Worm (Caenorhabditis elegans) whole organism, L1 larva: ENCODE measurements around the gene rps-2.
A peak's percentile ranks its signal among the peaks of the same experiment; 100 is the strongest.

Experiments used
- C04F5.9 ChIP-seq: sonication (generic microtip); optimal IDR thresholded peaks from 2 replicates; lab custom pipeline; 2016; ENCODE audit warnings: missing genetic modification characterization, missing compliant biosample characterization
- C16A3.4 ChIP-seq: fragments of 150-350 bp; optimal IDR thresholded peaks from 2 replicates; lab custom pipeline; 2014; ENCODE audit warnings: missing biosample characterization, missing genetic modification characterization
- C34B4.2 ChIP-seq: sonication (generic microtip); optimal IDR thresholded peaks from 2 replicates; lab custom pipeline; 2017; ENCODE audit warnings: mild to moderate bottlenecking, missing genetic modification characterization, missing compliant biosample characterization
- F16B12.6 ChIP-seq: fragments of 150-350 bp; optimal IDR thresholded peaks from 2 replicates; lab custom pipeline; 2014; ENCODE audit warnings: missing biosample characterization, missing genetic modification characterization
- alr-1 ChIP-seq: fragments of 200-800 bp; sonication (Bioruptor generic); optimal IDR thresholded peaks from 2 replicates; lab custom pipeline; 2018; ENCODE audit warnings: borderline replicate concordance, mild to moderate bottlenecking, missing genetic modification characterization, missing compliant biosample characterization
- aly-2 ChIP-seq: fragments of 150-350 bp; optimal IDR thresholded peaks from 2 replicates; lab custom pipeline; 2014; ENCODE audit warnings: missing biosample characterization, missing genetic modification characterization
- ama-1 ChIP-seq: fragments of 150-350 bp; optimal IDR thresholded peaks from 2 replicates; lab custom pipeline; 2014
- ceh-63 ChIP-seq: fragments of 200-800 bp; sonication (Bioruptor generic); optimal IDR thresholded peaks from 2 replicates; lab custom pipeline; 2018; ENCODE audit warnings: mild to moderate bottlenecking, missing genetic modification characterization, missing compliant biosample characterization
- ceh-8 ChIP-seq: fragments of 200-800 bp; sonication (Bioruptor generic); optimal IDR thresholded peaks from 2 replicates; lab custom pipeline; 2018; ENCODE audit warnings: mild to moderate bottlenecking, missing genetic modification characterization, moderate library complexity, missing compliant biosample characterization
- ceh-82 ChIP-seq, 3 experiments: fragments of 150-350 bp in 1 of 3; sonication (generic microtip) in 2 of 3; optimal IDR thresholded peaks; 2 replicates each; lab custom pipeline; 2014 to 2017; ENCODE audit warnings: missing biosample characterization in 3 of 3, missing genetic modification characterization in 3 of 3
- ceh-88 ChIP-seq: fragments of 200-800 bp; sonication (Bioruptor generic); IDR thresholded peaks from 2 replicates; pipeline ENCODE4 v1.3.6; 2022; ENCODE audit warnings: missing genetic modification characterization, missing compliant biosample characterization
- ceh-90 ChIP-seq: sonication (generic microtip); optimal IDR thresholded peaks from 2 replicates; lab custom pipeline; 2016; ENCODE audit warnings: missing genetic modification characterization, missing compliant biosample characterization
- efl-1 ChIP-seq, 4 experiments: fragments of 150-350 bp; optimal IDR thresholded peaks in 3 of 4; peaks in 1 of 4; 1 replicate in 1 of 4; 2 replicates in 3 of 4; lab custom pipeline; 2014; ENCODE audit warnings: missing biosample characterization in 2 of 4, missing genetic modification characterization in 2 of 4, missing genetic modification reagents in 2 of 4
- efl-3 ChIP-seq: fragments of 200-800 bp; sonication (Bioruptor generic); optimal IDR thresholded peaks from 2 replicates; lab custom pipeline; 2018; ENCODE audit warnings: mild to moderate bottlenecking, missing genetic modification characterization, missing compliant biosample characterization
- egl-13 ChIP-seq: sonication (generic microtip); optimal IDR thresholded peaks from 2 replicates; lab custom pipeline; 2016; ENCODE audit warnings: missing genotype, missing genetic modification reagents, missing genetic modification characterization, missing compliant biosample characterization
- elt-3 ChIP-seq, 6 experiments: fragments of 150-350 bp in 1 of 6; sonication (generic microtip); optimal IDR thresholded peaks; 2 replicates each; lab custom pipeline; 2017 to 2018; ENCODE audit warnings: missing biosample characterization in 6 of 6, missing genetic modification characterization in 6 of 6, inconsistent platforms in 1 of 6
- fkh-10 ChIP-seq: sonication (generic microtip); optimal IDR thresholded peaks from 2 replicates; lab custom pipeline; 2017; ENCODE audit warnings: missing biosample characterization, missing genetic modification reagents, missing genetic modification characterization
- fkh-4 ChIP-seq: sonication (generic microtip); optimal IDR thresholded peaks from 2 replicates; lab custom pipeline; 2016; ENCODE audit warnings: missing compliant biosample characterization, missing genetic modification characterization, borderline replicate concordance
- fos-1 ChIP-seq: fragments of 150-350 bp; optimal IDR thresholded peaks from 2 replicates; lab custom pipeline; 2014; ENCODE audit warnings: missing biosample characterization, missing genetic modification characterization
- grh-1 ChIP-seq: fragments of 200-800 bp; sonication (Bioruptor generic); IDR thresholded peaks from 2 replicates; pipeline ENCODE4 v1.3.6; 2022; ENCODE audit warnings: missing genetic modification reagents, missing genetic modification characterization, missing compliant biosample characterization
- hlh-17 ChIP-seq: fragments of 200-800 bp; sonication (Bioruptor generic); optimal IDR thresholded peaks from 2 replicates; lab custom pipeline; 2018; ENCODE audit warnings: missing genetic modification characterization, mild to moderate bottlenecking, missing compliant biosample characterization, moderate library complexity, borderline replicate concordance
- hpl-2 ChIP-seq: fragments of 150-350 bp; optimal IDR thresholded peaks from 2 replicates; lab custom pipeline; 2014; ENCODE audit warnings: missing biosample characterization, missing genetic modification reagents, missing genetic modification characterization
- irx-1 ChIP-seq: sonication (generic microtip); optimal IDR thresholded peaks from 2 replicates; lab custom pipeline; 2016; ENCODE audit warnings: missing genetic modification characterization, missing compliant biosample characterization
- isw-1 ChIP-seq: fragments of 200-800 bp; sonication (Bioruptor generic); IDR thresholded peaks from 2 replicates; pipeline ENCODE4 v1.3.6; 2022; ENCODE audit warnings: missing genetic modification characterization, missing compliant biosample characterization
- jun-1 ChIP-seq: fragments of 150-350 bp; optimal IDR thresholded peaks from 2 replicates; lab custom pipeline; 2014; ENCODE audit warnings: missing biosample characterization, missing genetic modification reagents, missing genetic modification characterization
- lin-14 ChIP-seq: fragments of 200-800 bp; sonication (Bioruptor generic); optimal IDR thresholded peaks from 2 replicates; lab custom pipeline; 2018; ENCODE audit warnings: mild to moderate bottlenecking, missing genetic modification characterization, moderate library complexity, missing compliant biosample characterization
- lin-15B ChIP-seq: fragments of 150-350 bp; sonication (generic microtip); optimal IDR thresholded peaks from 3 replicates; lab custom pipeline; 2014; ENCODE audit warnings: missing biosample characterization, missing genetic modification characterization
- lin-39 ChIP-seq: fragments of 150-350 bp; optimal IDR thresholded peaks from 2 replicates; lab custom pipeline; 2014; ENCODE audit warnings: missing biosample characterization, missing genetic modification reagents, missing genetic modification characterization
- mab-9 ChIP-seq: fragments of 200-800 bp; sonication (Bioruptor generic); IDR thresholded peaks from 2 replicates; pipeline ENCODE4 v1.3.6; 2022; ENCODE audit warnings: missing genetic modification reagents, missing genetic modification characterization, missing compliant biosample characterization
- mdl-1 ChIP-seq, 2 experiments: fragments of 150-350 bp; optimal IDR thresholded peaks; 2 replicates each; lab custom pipeline; 2014 to 2017; ENCODE audit warnings: missing biosample characterization in 2 of 2, missing genetic modification characterization in 2 of 2, inconsistent platforms in 1 of 2
- mef-2 ChIP-seq: fragments of 150-350 bp; optimal IDR thresholded peaks from 2 replicates; lab custom pipeline; 2014; ENCODE audit warnings: missing biosample characterization, missing genetic modification characterization
- mep-1 ChIP-seq: fragments of 150-350 bp; optimal IDR thresholded peaks from 2 replicates; lab custom pipeline; 2014; ENCODE audit warnings: missing biosample characterization, missing genetic modification characterization
- nhr-11 ChIP-seq: fragments of 150-350 bp; optimal IDR thresholded peaks from 2 replicates; lab custom pipeline; 2014; ENCODE audit warnings: missing biosample characterization, missing genetic modification characterization
- nhr-19 ChIP-seq: fragments of 200-800 bp; sonication (Bioruptor generic); conservative IDR thresholded peaks from 2 replicates; pipeline ENCODE4 v1.3.6; 2022; ENCODE audit warnings: missing genetic modification characterization, missing compliant biosample characterization
- nhr-20 ChIP-seq: sonication (generic microtip); optimal IDR thresholded peaks from 2 replicates; lab custom pipeline; 2016; ENCODE audit warnings: mild to moderate bottlenecking, missing genetic modification characterization, missing compliant biosample characterization
- nhr-47 ChIP-seq: sonication (generic microtip); optimal IDR thresholded peaks from 2 replicates; lab custom pipeline; 2016; ENCODE audit warnings: mild to moderate bottlenecking, missing genetic modification characterization, moderate library complexity, missing compliant biosample characterization
- nhr-71 ChIP-seq: sonication (generic microtip); optimal IDR thresholded peaks from 2 replicates; lab custom pipeline; 2016; ENCODE audit warnings: mild to moderate bottlenecking, missing genetic modification characterization, moderate library complexity, missing compliant biosample characterization
- nhr-84 ChIP-seq: sonication (generic microtip); optimal IDR thresholded peaks from 2 replicates; lab custom pipeline; 2017; ENCODE audit warnings: missing biosample characterization, missing genetic modification characterization
- nhr-85 ChIP-seq: sonication (generic microtip); peaks from one replicate; lab custom pipeline; 2016; ENCODE audit warnings: missing genetic modification characterization, inconsistent platforms, missing compliant biosample characterization
- pag-3 ChIP-seq: sonication (generic microtip); optimal IDR thresholded peaks from 2 replicates; lab custom pipeline; 2017; ENCODE audit warnings: missing genetic modification characterization, mild to moderate bottlenecking, missing compliant biosample characterization, antibody characterized with exemption, borderline replicate concordance; ENCODE audit not compliant: insufficient read depth
- pax-3 ChIP-seq: fragments of 200-800 bp; sonication (Bioruptor generic); optimal IDR thresholded peaks from 2 replicates; lab custom pipeline; 2018; ENCODE audit warnings: mild to moderate bottlenecking, missing genetic modification characterization, moderate library complexity, missing compliant biosample characterization
- rnt-1 ChIP-seq: sonication (generic microtip); optimal IDR thresholded peaks from 2 replicates; lab custom pipeline; 2016; ENCODE audit warnings: mild to moderate bottlenecking, missing genetic modification characterization, moderate library complexity, missing compliant biosample characterization
- snpc-4 ChIP-seq: fragments of 150-350 bp; optimal IDR thresholded peaks from 2 replicates; lab custom pipeline; 2014; ENCODE audit warnings: missing biosample characterization, missing genetic modification characterization
- sptf-1 ChIP-seq: fragments of 150-350 bp; optimal IDR thresholded peaks from 2 replicates; lab custom pipeline; 2014; ENCODE audit warnings: missing biosample characterization, missing genetic modification characterization
- sup-37 ChIP-seq: fragments of 200-800 bp; sonication (Bioruptor generic); optimal IDR thresholded peaks from 2 replicates; lab custom pipeline; 2018; ENCODE audit warnings: mild to moderate bottlenecking, missing genetic modification characterization, missing compliant biosample characterization
- swsn-7 ChIP-seq: sonication (generic microtip); optimal IDR thresholded peaks from 2 replicates; lab custom pipeline; 2016; ENCODE audit warnings: missing genetic modification characterization, missing compliant biosample characterization
- tlp-1 ChIP-seq: fragments of 150-350 bp; optimal IDR thresholded peaks from 2 replicates; lab custom pipeline; 2014; ENCODE audit warnings: missing biosample characterization, missing genetic modification characterization
- unc-62 ChIP-seq: fragments of 150-350 bp; optimal IDR thresholded peaks from 2 replicates; lab custom pipeline; 2014; ENCODE audit warnings: missing biosample characterization, missing genetic modification reagents, missing genetic modification characterization
- unc-98 ChIP-seq: fragments of 200-800 bp; sonication (Bioruptor generic); IDR thresholded peaks from 2 replicates; pipeline ENCODE4 v1.3.6; 2022; ENCODE audit warnings: missing genetic modification characterization, missing compliant biosample characterization
- zag-1 ChIP-seq: fragments of 150-350 bp; optimal IDR thresholded peaks from 2 replicates; lab custom pipeline; 2014; ENCODE audit warnings: missing biosample characterization, missing genetic modification characterization
- zip-4 ChIP-seq: fragments of 200-800 bp; sonication (Bioruptor generic); optimal IDR thresholded peaks from 2 replicates; lab custom pipeline; 2018; ENCODE audit warnings: mild to moderate bottlenecking, missing genetic modification characterization, moderate library complexity, missing compliant biosample characterization
- ztf-4 ChIP-seq: fragments of 150-350 bp; optimal IDR thresholded peaks from 2 replicates; lab custom pipeline; 2014; ENCODE audit warnings: missing biosample characterization, missing genetic modification characterization

rps-2 gene

ce11 chrIV:7923982-7924480, 2.2 kb downstream of the rps-2 start, which contains the start of the genes xpo-3 and C49H3.3 (continued):
- no peak for TF ChIP-seq sup-37 (GFP tag; lab: Kevin White, UChicago)
- TF ChIP-seq egl-13 (tag; lab: Kevin White, UChicago) = no peak
- TF ChIP-seq mab-9 (GFP tag; lab: Robert Waterston, UW) = no peak
- TF ChIP-seq aly-2 (tag; lab: Kevin White, UChicago) = no peak
- peak; percentile 63 for TF ChIP-seq mep-1 (tag; lab: Kevin White, UChicago)
- no peak for TF ChIP-seq ceh-90
- no peak for TF ChIP-seq ceh-8
- TF ChIP-seq nhr-71 (tag; lab: Kevin White, UChicago) = peak; percentile 38
- TF ChIP-seq hpl-2 = no peak
- TF ChIP-seq nhr-84 (tag; lab: Kevin White, UChicago) = no peak
- TF ChIP-seq lin-15B (tag; lab: Kevin White, UChicago) = no peak
- TF ChIP-seq efl-1 (optimal IDR thresholded peaks at IDR 0.05; lab: Kevin White, UChicago) = peak; percentile 51 to 58
- peak in 1 of 2 experiments; percentile 48 for TF ChIP-seq efl-1 (GFP tag; optimal IDR thresholded peaks at IDR 0.05 in 1 of 2; lab: Kevin White, UChicago)
- peak; percentile 29 for TF ChIP-seq F16B12.6
- no peak for TF ChIP-seq grh-1 (GFP tag; lab: Robert Waterston, UW)
- TF ChIP-seq sptf-1 (tag; lab: Kevin White, UChicago) = no peak
- peak; percentile 42 for TF ChIP-seq nhr-47 (tag; lab: Kevin White, UChicago)
- no peak for TF ChIP-seq irx-1 (tag; lab: Kevin White, UChicago)
- TF ChIP-seq swsn-7 (tag; lab: Kevin White, UChicago) = no peak
- no peak for TF ChIP-seq C34B4.2 (tag; lab: Kevin White, UChicago)
- no peak for TF ChIP-seq snpc-4
- TF ChIP-seq rnt-1 (tag; lab: Kevin White, UChicago) = no peak
- TF ChIP-seq fkh-4 (tag; lab: Kevin White, UChicago) = no peak
- TF ChIP-seq isw-1 = no peak
- TF ChIP-seq jun-1 (tag; lab: Kevin White, UChicago) = no peak
- peak in 1 of 2 experiments; percentile 6 for TF ChIP-seq mdl-1 (tag; optimal IDR thresholded peaks at IDR 0.05; lab: Kevin White, UChicago)
- no peak for TF ChIP-seq tlp-1 (tag; lab: Kevin White, UChicago)
- TF ChIP-seq efl-3 (GFP tag; lab: Kevin White, UChicago) = no peak
- no peak for TF ChIP-seq nhr-85 (tag; lab: Kevin White, UChicago)
- no peak for TF ChIP-seq nhr-19 (GFP tag; lab: Robert Waterston, UW)
- no peak for TF ChIP-seq fos-1 (tag; lab: Kevin White, UChicago)
- TF ChIP-seq ceh-82 (tag; optimal IDR thresholded peaks at IDR 0.05; lab: Kevin White, UChicago) = peak in 1 of 3 experiments; percentile 11
- TF ChIP-seq lin-39 (tag; lab: Kevin White, UChicago) = no peak
- no peak for TF ChIP-seq ceh-88
- no peak for TF ChIP-seq ztf-4 (tag; lab: Kevin White, UChicago)
- TF ChIP-seq zip-4 = no peak
- no peak for TF ChIP-seq zag-1
- TF ChIP-seq mef-2 (tag; lab: Kevin White, UChicago) = no peak
- no peak for TF ChIP-seq lin-14 (GFP tag; lab: Kevin White, UChicago)
- TF ChIP-seq alr-1 (tag; lab: Kevin White, UChicago) = no peak
- no peak for TF ChIP-seq nhr-11
- TF ChIP-seq ama-1 (lab: Kevin White, UChicago) = no peak
- TF ChIP-seq hlh-17 (GFP tag; lab: Kevin White, UChicago) = no peak
- no peak for TF ChIP-seq nhr-20 (tag; lab: Kevin White, UChicago)
- TF ChIP-seq elt-3 (tag; optimal IDR thresholded peaks at IDR 0.05; lab: Kevin White, UChicago) = no peak
- no peak for TF ChIP-seq ceh-63 (GFP tag; lab: Kevin White, UChicago)
- peak; percentile 32 for TF ChIP-seq C16A3.4 (tag; lab: Kevin White, UChicago)
- no peak for TF ChIP-seq unc-62 (GFP tag; lab: Kevin White, UChicago)
- TF ChIP-seq pax-3 (tag; lab: Kevin White, UChicago) = no peak
- TF ChIP-seq C04F5.9 (tag; lab: Kevin White, UChicago) = no peak
- TF ChIP-seq unc-98 (GFP tag; lab: Robert Waterston, UW) = no peak
- TF ChIP-seq pag-3 (tag; lab: Kevin White, UChicago) = no peak
- TF ChIP-seq fkh-10 (GFP tag; lab: Kevin White, UChicago) = peak; percentile 13
- TF ChIP-seq, all 84 proteins: peak for 19
